Fruit fly (Drosophila melanogaster) whole organism, embryonic: ENCODE results near the gene CG15423.
A peak's percentile ranks its signal among the peaks of the same experiment; 100 is the strongest.

Experiments used
- Adf1 ChIP-seq: fragments of 200-800 bp; sonication (Bioruptor generic); IDR thresholded peaks from 2 replicates; pipeline ENCODE4 v1.3.6; 2022; ENCODE audit warnings: missing biosample characterization, missing genetic modification characterization
- Awh ChIP-seq: fragments of 200-800 bp; sonication (Bioruptor generic); IDR thresholded peaks from 2 replicates; pipeline ENCODE4, ENCODE4 v1.3.6; 2022; ENCODE audit warnings: missing biosample characterization, missing genetic modification characterization
- CG12071 ChIP-seq: fragments of 200-800 bp; sonication (Bioruptor generic); optimal IDR thresholded peaks from 3 replicates; lab custom pipeline; 2018; ENCODE audit warnings: missing biosample characterization, mild to moderate bottlenecking, missing genetic modification characterization
- CG12769 ChIP-seq: fragments of 200-800 bp; sonication (Bioruptor generic); optimal IDR thresholded peaks from 2 replicates; lab custom pipeline; 2019; ENCODE audit warnings: missing biosample characterization, mild to moderate bottlenecking, missing genetic modification characterization, moderate library complexity
- CG13894 ChIP-seq: fragments of 200-800 bp; sonication (Bioruptor generic); optimal IDR thresholded peaks from 3 replicates; lab custom pipeline; 2018; ENCODE audit warnings: missing biosample characterization, mild to moderate bottlenecking, missing genetic modification characterization, moderate library complexity
- CG1529 ChIP-seq: fragments of 200-800 bp; sonication (Bioruptor generic); optimal IDR thresholded peaks from 3 replicates; lab custom pipeline; 2018; ENCODE audit warnings: missing biosample characterization, missing genetic modification characterization
- CG1602 ChIP-seq: fragments of 200-800 bp; sonication (Bioruptor generic); optimal IDR thresholded peaks from 3 replicates; lab custom pipeline; 2016; ENCODE audit warnings: missing biosample characterization, missing genetic modification characterization
- CG30020 ChIP-seq: fragments of 200-800 bp; optimal IDR thresholded peaks from 2 replicates; lab custom pipeline; 2019; ENCODE audit warnings: missing biosample characterization, mild to moderate bottlenecking, missing genetic modification characterization, moderate library complexity
- CG32772 ChIP-seq: fragments of 200-800 bp; sonication (Bioruptor generic); IDR thresholded peaks from 2 replicates; pipeline ENCODE4 v1.3.6; 2022; ENCODE audit warnings: missing biosample characterization, missing genetic modification characterization
- CG3838 ChIP-seq: fragments of 200-800 bp; sonication (Bioruptor generic); optimal IDR thresholded peaks from 3 replicates; lab custom pipeline; 2016; ENCODE audit warnings: missing biosample characterization, missing genetic modification characterization
- CG4820 ChIP-seq: fragments of 200-800 bp; sonication (Bioruptor generic); optimal IDR thresholded peaks from 3 replicates; lab custom pipeline; 2016; ENCODE audit warnings: missing biosample characterization, missing genetic modification characterization
- CG6854 ChIP-seq: fragments of 200-800 bp; sonication (Bioruptor generic); optimal IDR thresholded peaks from 3 replicates; lab custom pipeline; 2017; ENCODE audit warnings: missing biosample characterization, mild to moderate bottlenecking, missing genetic modification characterization
- CG7745 ChIP-seq: fragments of 200-800 bp; sonication (Bioruptor generic); optimal IDR thresholded peaks from 2 replicates; lab custom pipeline; 2018; ENCODE audit warnings: missing biosample characterization, mild to moderate bottlenecking, missing genetic modification characterization, moderate library complexity
- CG7963 ChIP-seq: fragments of 200-800 bp; sonication (Bioruptor generic); IDR thresholded peaks from 3 replicates; pipeline ENCODE4 v1.3.6; 2022; ENCODE audit warnings: missing biosample characterization, missing genetic modification characterization; ENCODE audit not compliant: partially characterized antibody
- CG9437 ChIP-seq: fragments of 200-800 bp; sonication (Bioruptor generic); optimal IDR thresholded peaks from 2 replicates; lab custom pipeline; 2018; ENCODE audit warnings: missing biosample characterization, mild to moderate bottlenecking, missing genetic modification characterization
- Camta ChIP-seq: fragments of 200-800 bp; sonication (Bioruptor generic); optimal IDR thresholded peaks from 2 replicates; lab custom pipeline; 2016; ENCODE audit warnings: missing biosample characterization, missing genetic modification characterization
- D19B ChIP-seq: fragments of 200-800 bp; sonication (Bioruptor generic); optimal IDR thresholded peaks from 2 replicates; lab custom pipeline; 2017; ENCODE audit warnings: missing biosample characterization, mild to moderate bottlenecking, missing genetic modification characterization
- Dll ChIP-seq: fragments of 200-800 bp; sonication (Bioruptor generic); IDR thresholded peaks from 4 replicates; pipeline ENCODE4 v1.3.6; 2022; ENCODE audit warnings: missing biosample characterization, missing genetic modification characterization; ENCODE audit not compliant: partially characterized antibody
- Ets97D ChIP-seq: fragments of 200-800 bp; sonication (Bioruptor generic); optimal IDR thresholded peaks from 3 replicates; lab custom pipeline; 2016; ENCODE audit warnings: missing biosample characterization, missing genetic modification characterization
- H2.0 ChIP-seq: fragments of 200-800 bp; sonication (Bioruptor generic); IDR thresholded peaks from 2 replicates; pipeline ENCODE4 v1.3.6; 2022; ENCODE audit warnings: missing biosample characterization, missing genetic modification characterization
- HLHmδ ChIP-seq: fragments of 200-800 bp; sonication (Bioruptor generic); optimal IDR thresholded peaks from 2 replicates; lab custom pipeline; 2018; ENCODE audit warnings: missing biosample characterization, mild to moderate bottlenecking, missing genetic modification characterization, moderate library complexity
- Hmx ChIP-seq: fragments of 200-800 bp; sonication (Bioruptor generic); optimal IDR thresholded peaks from 2 replicates; lab custom pipeline; 2016; ENCODE audit warnings: missing biosample characterization, missing genetic modification characterization
- Hsf ChIP-seq: fragments of 200-800 bp; sonication (Bioruptor generic); optimal IDR thresholded peaks from 3 replicates; lab custom pipeline; 2016; ENCODE audit warnings: missing biosample characterization, missing genetic modification characterization
- Jarid2 ChIP-seq: fragments of 200-800 bp; sonication (Bioruptor generic); optimal IDR thresholded peaks from 3 replicates; lab custom pipeline; 2017; ENCODE audit warnings: mild to moderate bottlenecking, missing biosample characterization, missing genetic modification reagents, missing genetic modification characterization
- MESR4 ChIP-seq: fragments of 200-800 bp; sonication (Bioruptor generic); optimal IDR thresholded peaks from 2 replicates; lab custom pipeline; 2018; ENCODE audit warnings: missing biosample characterization, mild to moderate bottlenecking, missing genetic modification characterization, moderate library complexity
- Mes4 ChIP-seq: fragments of 200-800 bp; sonication (Bioruptor generic); optimal IDR thresholded peaks from 2 replicates; lab custom pipeline; 2016; ENCODE audit warnings: missing biosample characterization, missing genetic modification characterization
- Myb ChIP-seq: fragments of 200-800 bp; sonication (Bioruptor generic); optimal IDR thresholded peaks from 2 replicates; lab custom pipeline; 2016; ENCODE audit warnings: missing biosample characterization, missing genetic modification characterization
- Ptx1 ChIP-seq: fragments of 200-800 bp; sonication (Bioruptor generic); IDR thresholded peaks from 2 replicates; pipeline ENCODE4 v1.3.6; 2022; ENCODE audit warnings: missing biosample characterization, missing genetic modification characterization
- Spps ChIP-seq: fragments of 200-800 bp; sonication (Bioruptor generic); optimal IDR thresholded peaks from 2 replicates; lab custom pipeline; 2018; ENCODE audit warnings: missing biosample characterization, mild to moderate bottlenecking, missing genetic modification characterization
- Vsx1 ChIP-seq: fragments of 200-800 bp; sonication (Bioruptor generic); optimal IDR thresholded peaks from 2 replicates; lab custom pipeline; 2017; ENCODE audit warnings: missing biosample characterization, mild to moderate bottlenecking, missing genetic modification characterization, missing genetic modification reagents
- abd-A ChIP-seq: fragments of 200-800 bp; sonication (Bioruptor generic); optimal IDR thresholded peaks from 3 replicates; lab custom pipeline; 2019; ENCODE audit warnings: missing biosample characterization, mild to moderate bottlenecking, missing genetic modification characterization, moderate library complexity
- ac ChIP-seq: fragments of 200-800 bp; sonication (Bioruptor generic); optimal IDR thresholded peaks from 3 replicates; lab custom pipeline; 2017; ENCODE audit warnings: missing biosample characterization, mild to moderate bottlenecking, missing genetic modification characterization
- bab2 ChIP-seq: fragments of 200-800 bp; sonication (Bioruptor generic); optimal IDR thresholded peaks from 2 replicates; lab custom pipeline; 2016; ENCODE audit warnings: missing biosample characterization, missing genetic modification characterization
- btn ChIP-seq: fragments of 200-800 bp; sonication (Bioruptor generic); optimal IDR thresholded peaks from 2 replicates; lab custom pipeline; 2016; ENCODE audit warnings: missing biosample characterization, missing genetic modification characterization
- chinmo ChIP-seq: fragments of 200-800 bp; sonication (Bioruptor generic); IDR thresholded peaks from 4 replicates; pipeline ENCODE4 v1.3.6; 2022; ENCODE audit warnings: missing biosample characterization, missing genetic modification characterization; ENCODE audit not compliant: partially characterized antibody
- exex ChIP-seq: fragments of 200-800 bp; sonication (Bioruptor generic); optimal IDR thresholded peaks from 4 replicates; lab custom pipeline; 2018; ENCODE audit warnings: missing biosample characterization, mild to moderate bottlenecking, missing genetic modification characterization, moderate library complexity
- maf-S ChIP-seq: fragments of 200-800 bp; sonication (Bioruptor generic); optimal IDR thresholded peaks from 2 replicates; lab custom pipeline; 2016; ENCODE audit warnings: missing biosample characterization, missing genetic modification characterization
- oc ChIP-seq: fragments of 200-800 bp; sonication (Bioruptor generic); optimal IDR thresholded peaks from 2 replicates; lab custom pipeline; 2018; ENCODE audit warnings: missing biosample characterization, mild to moderate bottlenecking, missing genetic modification characterization, moderate library complexity
- odd ChIP-seq: fragments of 200-800 bp; sonication (Bioruptor generic); optimal IDR thresholded peaks from 2 replicates; lab custom pipeline; 2017; ENCODE audit warnings: missing biosample characterization, mild to moderate bottlenecking, missing genetic modification characterization
- pfk ChIP-seq: fragments of 200-800 bp; sonication (Bioruptor generic); optimal IDR thresholded peaks from 2 replicates; lab custom pipeline; 2018; ENCODE audit warnings: missing biosample characterization, mild to moderate bottlenecking, missing genetic modification characterization, moderate library complexity
- pho ChIP-seq: fragments of 200-800 bp; sonication (Bioruptor generic); optimal IDR thresholded peaks from 2 replicates; lab custom pipeline; 2016; ENCODE audit warnings: missing biosample characterization, missing genetic modification characterization
- sd ChIP-seq: fragments of 200-800 bp; sonication (Bioruptor generic); optimal IDR thresholded peaks from 3 replicates; lab custom pipeline; 2018; ENCODE audit warnings: missing biosample characterization, mild to moderate bottlenecking, missing genetic modification characterization, moderate library complexity
- sisA ChIP-seq: fragments of 200-800 bp; sonication (Bioruptor generic); IDR thresholded peaks from 2 replicates; pipeline ENCODE4 v1.3.6; 2022; ENCODE audit warnings: missing biosample characterization, missing genetic modification characterization
- stc ChIP-seq: fragments of 200-800 bp; sonication (Bioruptor generic); IDR thresholded peaks from 2 replicates; pipeline ENCODE4 v1.3.6; 2022; ENCODE audit warnings: missing biosample characterization, missing genetic modification characterization
- tna ChIP-seq: fragments of 200-800 bp; sonication (Bioruptor generic); IDR thresholded peaks from 2 replicates; pipeline ENCODE4 v1.3.6; 2022; ENCODE audit warnings: missing biosample characterization, missing genetic modification characterization; ENCODE audit not compliant: partially characterized antibody
- toy ChIP-seq: fragments of 200-800 bp; sonication (Bioruptor generic); IDR thresholded peaks from 2 replicates; pipeline ENCODE4 v1.3.6; 2022; ENCODE audit warnings: missing biosample characterization, missing genetic modification characterization
- trem ChIP-seq: fragments of 200-800 bp; optimal IDR thresholded peaks from 3 replicates; lab custom pipeline; 2019; ENCODE audit warnings: missing biosample characterization, mild to moderate bottlenecking, missing genetic modification characterization, moderate library complexity
- vnd ChIP-seq: fragments of 200-800 bp; sonication (Bioruptor generic); IDR thresholded peaks from 3 replicates; pipeline ENCODE4 v1.3.6; 2022; ENCODE audit warnings: missing biosample characterization, missing genetic modification characterization; ENCODE audit not compliant: partially characterized antibody
- vvl ChIP-seq: fragments of 200-800 bp; sonication (Bioruptor generic); IDR thresholded peaks from 2 replicates; pipeline ENCODE4 v1.3.6; 2022; ENCODE audit warnings: missing biosample characterization, missing genetic modification characterization

Gene CG15423

DNA sequence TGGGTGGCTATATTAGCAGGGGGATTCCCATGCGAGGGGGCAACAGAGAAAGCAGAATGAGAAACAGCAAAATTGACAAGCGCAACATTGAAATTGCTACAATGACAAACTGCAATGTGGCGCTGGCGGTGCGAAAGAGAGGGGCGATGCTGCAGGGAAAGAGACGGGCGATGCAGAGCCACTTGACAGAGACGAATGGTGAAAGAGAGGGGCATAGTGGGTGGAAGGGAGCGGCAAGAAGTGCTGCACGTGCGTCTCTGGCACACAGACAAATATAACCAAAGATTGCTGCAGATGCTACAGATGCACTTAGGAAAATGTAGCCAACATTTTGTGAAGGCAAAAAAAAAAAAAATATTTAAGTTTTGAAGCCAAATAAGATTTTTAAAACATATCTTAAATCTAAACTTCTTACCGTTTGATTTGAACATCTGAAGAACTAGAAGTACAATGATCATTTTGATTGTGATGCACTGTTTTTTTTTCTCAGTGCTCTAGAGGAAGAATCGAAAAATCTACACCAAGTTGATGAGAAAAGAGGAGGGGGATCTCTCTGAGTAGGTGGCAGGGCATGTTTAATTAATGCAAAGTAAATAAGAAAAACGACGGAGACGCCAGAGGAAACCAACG, 39.5 kb downstream of the CG15423 start (continued):
- no peak for TF ChIP-seq toy (GFP tag; lab: Robert Waterston, UW)
- TF ChIP-seq Ets97D (GFP tag; lab: Kevin White, UChicago): no peak
- peak; percentile 58 for TF ChIP-seq Hsf (GFP tag; lab: Kevin White, UChicago)
- TF ChIP-seq Myb: no peak
- TF ChIP-seq pho (GFP tag; lab: Kevin White, UChicago): no peak
- TF ChIP-seq Dll (GFP tag; lab: Robert Waterston, UW): no peak
- TF ChIP-seq exex (tag; lab: Kevin White, UChicago): no peak
- TF ChIP-seq CG12071 (GFP tag; lab: Kevin White, UChicago): no peak
- TF ChIP-seq H2.0 (GFP tag; lab: Robert Waterston, UW): peak; percentile 53; the same call in 1 of the 2 replicates
- TF ChIP-seq CG9437 (GFP tag; lab: Kevin White, UChicago): peak; percentile 33
- TF ChIP-seq vnd (GFP tag; lab: Robert Waterston, UW): no peak
- TF ChIP-seq Adf1 (GFP tag; lab: Robert Waterston, UW): no peak
- no peak for TF ChIP-seq CG7963 (GFP tag; lab: Robert Waterston, UW)
- peak; percentile 68 for TF ChIP-seq CG1602 (GFP tag; lab: Kevin White, UChicago)
- TF ChIP-seq Mes4 (GFP tag; lab: Kevin White, UChicago): peak; percentile 63
- no peak for TF ChIP-seq tna (GFP tag; lab: Robert Waterston, UW)
- peak; percentile 37 for TF ChIP-seq Camta (GFP tag; lab: Kevin White, UChicago)
- no peak for TF ChIP-seq pfk (GFP tag; lab: Kevin White, UChicago)
- peak; percentile 79 for TF ChIP-seq CG32772
- peak; percentile 55; the same call in 1 of the 2 replicates for TF ChIP-seq stc (GFP tag; lab: Robert Waterston, UW)
- no peak for TF ChIP-seq CG30020 (tag; lab: Kevin White, UChicago)
- no peak for TF ChIP-seq btn (GFP tag; lab: Kevin White, UChicago)
- peak; percentile 68 for TF ChIP-seq CG4820 (GFP tag; lab: Kevin White, UChicago)
- TF ChIP-seq MESR4 (GFP tag; lab: Kevin White, UChicago): no peak
- no peak for TF ChIP-seq Hmx
- peak; percentile 38; the same call in 1 of the 2 replicates for TF ChIP-seq Ptx1 (GFP tag; lab: Robert Waterston, UW)
- TF ChIP-seq CG1529: peak; percentile 51
- no peak for TF ChIP-seq CG3838
- TF ChIP-seq sisA (GFP tag; lab: Robert Waterston, UW): peak; percentile 77
- peak; percentile 61 for TF ChIP-seq trem (tag; lab: Kevin White, UChicago)
- TF ChIP-seq maf-S: no peak
- TF ChIP-seq ac (GFP tag; lab: Kevin White, UChicago): peak; percentile 16
- no peak for TF ChIP-seq CG6854 (GFP tag; lab: Kevin White, UChicago)
- peak; percentile 58 for TF ChIP-seq Spps
- no peak for TF ChIP-seq Jarid2 (GFP tag; lab: Kevin White, UChicago)
- TF ChIP-seq, all 482 proteins: peak for 223

DNA sequence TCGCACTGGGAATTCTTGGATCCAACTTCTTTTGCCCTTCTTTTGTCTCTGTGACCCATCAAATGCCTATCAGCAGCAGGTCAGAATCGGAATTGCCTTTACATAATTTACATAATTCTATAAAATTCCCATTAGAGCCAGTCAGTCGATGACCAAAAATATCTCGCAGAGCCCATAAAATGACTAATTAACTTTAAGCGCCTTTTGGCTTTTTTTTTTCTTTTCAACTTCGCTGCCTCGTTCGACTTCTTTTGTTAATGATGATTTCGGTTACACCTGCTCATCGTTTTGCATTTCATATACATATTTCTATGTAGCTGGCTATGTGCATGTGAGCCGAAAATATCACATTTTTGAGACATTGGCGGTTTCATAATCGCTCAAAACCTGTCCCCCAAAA, 45.9 kb downstream of the CG15423 start:
- TF ChIP-seq chinmo (GFP tag; lab: Robert Waterston, UW) (peak; percentile 91; the same call in 3 of the 4 replicates), vvl (GFP tag; lab: Robert Waterston, UW) (peak; percentile 75), HLHmδ (GFP tag; lab: Kevin White, UChicago) (no peak), Awh (GFP tag; lab: Robert Waterston, UW) (peak; percentile 74; the same call in 1 of the 2 replicates), D19B (GFP tag; lab: Kevin White, UChicago) (no peak), CG7745 (peak; percentile 55), odd (GFP tag; lab: Kevin White, UChicago) (no peak), bab2 (GFP tag; lab: Kevin White, UChicago) (no peak), stc (GFP tag; lab: Robert Waterston, UW) (no peak), CG12769 (tag; lab: Kevin White, UChicago) (peak; percentile 35), CG13894 (tag; lab: Kevin White, UChicago) (peak; percentile 23), sd (tag; lab: Kevin White, UChicago) (peak; percentile 71), abd-A (tag; lab: Kevin White, UChicago) (peak; percentile 88), oc (tag; lab: Kevin White, UChicago) (peak; percentile 42), Vsx1 (peak; percentile 14)
